Worm (Caenorhabditis elegans): ENCODE data around the gene srv-31.

srv-31 gene

ce11 chrIV:6221878-6222277 lies 49.9 kb downstream of the srv-31 start, which contains the start of gene C49A9.3:
Gene C49A9.3 (plus strand): TSS chrIV:6222089.
- TF ChIP-seq nhr-237 (tag; optimal IDR thresholded peaks at IDR 0.05) (no peak), mep-1 (tag; optimal IDR thresholded peaks at IDR 0.05) (no peak), nhr-2 (tag; optimal IDR thresholded peaks at IDR 0.05) (no peak), snpc-4 (tag; optimal IDR thresholded peaks at IDR 0.05) (no peak), ceh-43 (GFP tag; optimal IDR thresholded peaks at IDR 0.05) (no peak), sptf-1 (tag; optimal IDR thresholded peaks at IDR 0.05) (no peak), drap-1 (GFP tag; optimal IDR thresholded peaks at IDR 0.05) (no peak), blmp-1 (tag; optimal IDR thresholded peaks at IDR 0.05) (no peak), unc-39 (tag; optimal IDR thresholded peaks at IDR 0.05) (no peak), lin-13 (tag; optimal IDR thresholded peaks at IDR 0.05) (no peak), M03D4.4 (tag; optimal IDR thresholded peaks at IDR 0.05) (no peak), cnd-1 (tag; optimal IDR thresholded peaks at IDR 0.05) (no peak), ceh-39 (tag; optimal IDR thresholded peaks at IDR 0.05) (no peak), ham-2 (GFP tag; optimal IDR thresholded peaks at IDR 0.05) (no peak), lsy-2 (tag; optimal IDR thresholded peaks at IDR 0.05) (no peak), ceh-83 (GFP tag; optimal IDR thresholded peaks at IDR 0.05) (no peak), nhr-28 (tag; optimal IDR thresholded peaks at IDR 0.05) (no peak), unc-120 (tag; optimal IDR thresholded peaks at IDR 0.05; ENCODE audit: poor library complexity, severe bottlenecking) (no peak)
